Fruit fly (Drosophila melanogaster) whole organism, embryonic: ENCODE data around the gene Ptp10D.

Experiments used
- Asciz ChIP-seq: fragments of 200-800 bp; sonication (Bioruptor generic); optimal IDR thresholded peaks from 2 replicates; lab custom pipeline; 2017; ENCODE audit warnings: missing biosample characterization, mild to moderate bottlenecking, missing genetic modification characterization, missing genetic modification reagents
- Atf6 ChIP-seq: fragments of 200-800 bp; sonication (Bioruptor generic); IDR thresholded peaks from 2 replicates; pipeline ENCODE4 v1.3.6; 2022; ENCODE audit warnings: missing biosample characterization, missing genetic modification characterization
- Bdp1 ChIP-seq: fragments of 200-800 bp; sonication (Bioruptor generic); optimal IDR thresholded peaks from 3 replicates; lab custom pipeline; 2016; ENCODE audit warnings: missing biosample characterization, missing genetic modification characterization
- Bteb2 ChIP-seq: fragments of 200-800 bp; sonication (Bioruptor generic); optimal IDR thresholded peaks from 2 replicates; lab custom pipeline; 2016; ENCODE audit warnings: missing biosample characterization, missing genetic modification characterization
- CG10209 ChIP-seq: fragments of 200-800 bp; sonication (Bioruptor generic); optimal IDR thresholded peaks from 3 replicates; lab custom pipeline; 2017; ENCODE audit warnings: missing biosample characterization, mild to moderate bottlenecking, missing genetic modification characterization, missing genetic modification reagents
- CG12219 ChIP-seq: fragments of 200-800 bp; sonication (Bioruptor generic); optimal IDR thresholded peaks from 3 replicates; lab custom pipeline; 2018; ENCODE audit warnings: missing biosample characterization, mild to moderate bottlenecking, missing genetic modification characterization
- CG12659 ChIP-seq: fragments of 200-800 bp; sonication (Bioruptor generic); optimal IDR thresholded peaks from 3 replicates; lab custom pipeline; 2017; ENCODE audit warnings: mild to moderate bottlenecking, missing biosample characterization, missing genetic modification reagents, missing genetic modification characterization
- CG12744 ChIP-seq: fragments of 200-800 bp; sonication (Bioruptor generic); optimal IDR thresholded peaks from 2 replicates; lab custom pipeline; 2016; ENCODE audit warnings: missing biosample characterization, missing genetic modification characterization
- CG13287 ChIP-seq: fragments of 200-800 bp; sonication (Bioruptor generic); IDR thresholded peaks from 2 replicates; pipeline ENCODE4 v1.3.6; 2022; ENCODE audit warnings: missing biosample characterization, missing genetic modification characterization; ENCODE audit not compliant: partially characterized antibody
- CG13894 ChIP-seq: fragments of 200-800 bp; sonication (Bioruptor generic); optimal IDR thresholded peaks from 3 replicates; lab custom pipeline; 2018; ENCODE audit warnings: missing biosample characterization, mild to moderate bottlenecking, missing genetic modification characterization, moderate library complexity
- CG1529 ChIP-seq: fragments of 200-800 bp; sonication (Bioruptor generic); optimal IDR thresholded peaks from 3 replicates; lab custom pipeline; 2018; ENCODE audit warnings: missing biosample characterization, missing genetic modification characterization
- CG15514 ChIP-seq: fragments of 200-800 bp; sonication (Bioruptor generic); optimal IDR thresholded peaks from 3 replicates; lab custom pipeline; 2017; ENCODE audit warnings: missing biosample characterization, missing genetic modification characterization, mild to moderate bottlenecking, moderate library complexity, missing genetic modification reagents
- CG16779 ChIP-seq: fragments of 200-800 bp; sonication (Bioruptor generic); IDR thresholded peaks from 2 replicates; pipeline ENCODE4 v1.3.6; 2022; ENCODE audit warnings: missing biosample characterization, missing genetic modification characterization
- CG17568 ChIP-seq: fragments of 200-800 bp; sonication (Bioruptor generic); optimal IDR thresholded peaks from 2 replicates; lab custom pipeline; 2018; ENCODE audit warnings: missing biosample characterization, mild to moderate bottlenecking, missing genetic modification characterization, moderate library complexity
- CG2889 ChIP-seq: fragments of 200-800 bp; sonication (Bioruptor generic); IDR thresholded peaks from 3 replicates; pipeline ENCODE4 v1.3.6; 2022; ENCODE audit warnings: missing biosample characterization, missing genetic modification characterization
- CG31224 ChIP-seq: fragments of 200-800 bp; sonication (Bioruptor generic); IDR thresholded peaks from 2 replicates; pipeline ENCODE4 v1.3.6; 2022; ENCODE audit warnings: missing biosample characterization, missing genetic modification characterization
- CG34376 ChIP-seq: fragments of 200-800 bp; sonication (Bioruptor generic); optimal IDR thresholded peaks from 2 replicates; lab custom pipeline; 2018; ENCODE audit warnings: missing biosample characterization, mild to moderate bottlenecking, missing genetic modification characterization
- CG4328 ChIP-seq: fragments of 200-800 bp; sonication (Bioruptor generic); optimal IDR thresholded peaks from 3 replicates; lab custom pipeline; 2017; ENCODE audit warnings: missing biosample characterization, missing genetic modification reagents, missing genetic modification characterization
- CG4424 ChIP-seq: fragments of 200-800 bp; sonication (Bioruptor generic); optimal IDR thresholded peaks from 3 replicates; lab custom pipeline; 2016; ENCODE audit warnings: missing biosample characterization, missing genetic modification characterization
- CG6254 ChIP-seq: fragments of 200-800 bp; sonication (Bioruptor generic); optimal IDR thresholded peaks from 3 replicates; lab custom pipeline; 2017; ENCODE audit warnings: mild to moderate bottlenecking, missing biosample characterization, missing genetic modification reagents, missing genetic modification characterization
- CG6854 ChIP-seq: fragments of 200-800 bp; sonication (Bioruptor generic); optimal IDR thresholded peaks from 3 replicates; lab custom pipeline; 2017; ENCODE audit warnings: missing biosample characterization, mild to moderate bottlenecking, missing genetic modification characterization
- CG7271 ChIP-seq: fragments of 200-800 bp; sonication (Bioruptor generic); optimal IDR thresholded peaks from 2 replicates; lab custom pipeline; 2018; ENCODE audit warnings: missing biosample characterization, mild to moderate bottlenecking, missing genetic modification characterization, moderate library complexity
- CG8359 ChIP-seq: fragments of 200-800 bp; sonication (Bioruptor generic); optimal IDR thresholded peaks from 2 replicates; lab custom pipeline; 2017; ENCODE audit warnings: missing biosample characterization, mild to moderate bottlenecking, missing genetic modification characterization, borderline replicate concordance
- CG9727 ChIP-seq: fragments of 200-800 bp; sonication (Bioruptor generic); optimal IDR thresholded peaks from 3 replicates; lab custom pipeline; 2017; ENCODE audit warnings: missing biosample characterization, mild to moderate bottlenecking, missing genetic modification characterization
- CG9817 ChIP-seq: fragments of 200-800 bp; sonication (Bioruptor generic); optimal IDR thresholded peaks from 2 replicates; lab custom pipeline; 2018; ENCODE audit warnings: missing biosample characterization, mild to moderate bottlenecking, missing genetic modification characterization, moderate library complexity
- CHES-1-like ChIP-seq: fragments of 200-800 bp; sonication (Bioruptor generic); optimal IDR thresholded peaks from 2 replicates; lab custom pipeline; 2016; ENCODE audit warnings: missing biosample characterization, missing genetic modification characterization
- CkIIα-i1 ChIP-seq: fragments of 200-800 bp; sonication (Bioruptor generic); IDR thresholded peaks from 2 replicates; pipeline ENCODE4 v1.3.6; 2022; ENCODE audit warnings: missing biosample characterization, missing genetic modification characterization
- D19B ChIP-seq: fragments of 200-800 bp; sonication (Bioruptor generic); optimal IDR thresholded peaks from 2 replicates; lab custom pipeline; 2017; ENCODE audit warnings: missing biosample characterization, mild to moderate bottlenecking, missing genetic modification characterization
- Dp ChIP-seq: fragments of 200-800 bp; sonication (Bioruptor generic); optimal IDR thresholded peaks from 2 replicates; lab custom pipeline; 2018; ENCODE audit warnings: missing biosample characterization, mild to moderate bottlenecking, missing genetic modification characterization, moderate library complexity
- E2f2 ChIP-seq: fragments of 200-800 bp; sonication (Bioruptor generic); IDR thresholded peaks from 2 replicates; pipeline ENCODE4 v1.3.6; 2022; ENCODE audit warnings: missing biosample characterization, missing genetic modification characterization
- Jarid2 ChIP-seq: fragments of 200-800 bp; sonication (Bioruptor generic); optimal IDR thresholded peaks from 3 replicates; lab custom pipeline; 2017; ENCODE audit warnings: mild to moderate bottlenecking, missing biosample characterization, missing genetic modification reagents, missing genetic modification characterization
- Lpt ChIP-seq: fragments of >200 bp; optimal IDR thresholded peaks from 2 replicates; lab custom pipeline; 2018; ENCODE audit warnings: missing biosample characterization, missing genetic modification characterization
- MBD-R2 ChIP-seq: fragments of 200-800 bp; sonication (Bioruptor generic); IDR thresholded peaks from 2 replicates; pipeline ENCODE4 v1.3.6; 2022; ENCODE audit warnings: missing biosample characterization, missing genetic modification characterization
- Sox102F ChIP-seq: fragments of 200-800 bp; sonication (Bioruptor generic); optimal IDR thresholded peaks from 2 replicates; lab custom pipeline; 2018; ENCODE audit warnings: missing biosample characterization, mild to moderate bottlenecking, missing genetic modification characterization, moderate library complexity
- dati ChIP-seq: fragments of 200-800 bp; sonication (Bioruptor generic); IDR thresholded peaks from 2 replicates; pipeline ENCODE4 v1.3.6; 2022; ENCODE audit warnings: missing biosample characterization, missing genetic modification characterization
- emc ChIP-seq: fragments of 200-800 bp; sonication (Bioruptor generic); optimal IDR thresholded peaks from 2 replicates; lab custom pipeline; 2016; ENCODE audit warnings: missing biosample characterization, missing genetic modification characterization
- gsb-n ChIP-seq: fragments of 200-800 bp; sonication (Bioruptor generic); optimal IDR thresholded peaks from 3 replicates; lab custom pipeline; 2018; ENCODE audit warnings: missing biosample characterization, mild to moderate bottlenecking, missing genetic modification characterization
- her ChIP-seq: fragments of 200-800 bp; sonication (Bioruptor generic); optimal IDR thresholded peaks from 2 replicates; lab custom pipeline; 2016; ENCODE audit warnings: missing biosample characterization, missing genetic modification characterization
- ind ChIP-seq: fragments of 200-800 bp; sonication (Bioruptor generic); optimal IDR thresholded peaks from 3 replicates; lab custom pipeline; 2016; ENCODE audit warnings: missing biosample characterization, missing genetic modification characterization
- insv ChIP-seq, 2 experiments: fragments of 200-800 bp; sonication (Bioruptor generic); optimal IDR thresholded peaks; 3 replicates each; lab custom pipeline; 2016 to 2018; ENCODE audit warnings: missing biosample characterization in 2 of 2, missing genetic modification characterization in 2 of 2
- jigr1 ChIP-seq: fragments of 200-800 bp; sonication (Bioruptor generic); IDR thresholded peaks from 3 replicates; pipeline ENCODE4 v1.3.6; 2022; ENCODE audit warnings: missing biosample characterization, missing genetic modification characterization
- ken ChIP-seq: fragments of 200-800 bp; sonication (Bioruptor generic); IDR thresholded peaks from 3 replicates; pipeline ENCODE4 v1.3.6; 2022; ENCODE audit warnings: missing biosample characterization, missing genetic modification characterization
- pnt ChIP-seq: fragments of 200-800 bp; sonication (Bioruptor generic); optimal IDR thresholded peaks from 3 replicates; lab custom pipeline; 2016; ENCODE audit warnings: missing biosample characterization, missing genetic modification characterization
- scrt ChIP-seq: fragments of 200-800 bp; sonication (Bioruptor generic); optimal IDR thresholded peaks from 2 replicates; lab custom pipeline; 2018; ENCODE audit warnings: missing biosample characterization, mild to moderate bottlenecking, missing genetic modification characterization, moderate library complexity
- seq ChIP-seq: fragments of 200-800 bp; sonication (Bioruptor generic); IDR thresholded peaks from 2 replicates; pipeline ENCODE4 v1.3.6; 2022; ENCODE audit warnings: missing biosample characterization, missing genetic modification characterization
- slp2 ChIP-seq: fragments of 200-800 bp; sonication (Bioruptor generic); optimal IDR thresholded peaks from 2 replicates; lab custom pipeline; 2016; ENCODE audit warnings: missing biosample characterization, missing genetic modification characterization
- toy ChIP-seq: fragments of 200-800 bp; sonication (Bioruptor generic); IDR thresholded peaks from 2 replicates; pipeline ENCODE4 v1.3.6; 2022; ENCODE audit warnings: missing biosample characterization, missing genetic modification characterization
- ttk ChIP-seq: fragments of 200-800 bp; sonication (Bioruptor generic); IDR thresholded peaks from 2 replicates; pipeline ENCODE4 v2.1.2; 2022; ENCODE audit warnings: missing biosample characterization, missing genetic modification characterization
- twi ChIP-seq: fragments of 200-800 bp; optimal IDR thresholded peaks from 2 replicates; lab custom pipeline; 2019; ENCODE audit warnings: missing biosample characterization, mild to moderate bottlenecking, missing genetic modification characterization, moderate library complexity
- wek ChIP-seq: fragments of 200-800 bp; sonication (Bioruptor generic); optimal IDR thresholded peaks from 3 replicates; lab custom pipeline; 2018; ENCODE audit warnings: missing biosample characterization, mild to moderate bottlenecking, missing genetic modification characterization, moderate library complexity
- z ChIP-seq: fragments of 200-800 bp; sonication (Bioruptor generic); IDR thresholded peaks from 3 replicates; pipeline ENCODE4 v1.3.6; 2022; ENCODE audit warnings: missing biosample characterization, missing genetic modification characterization
- zf30C ChIP-seq: fragments of 200-800 bp; sonication (Bioruptor generic); optimal IDR thresholded peaks from 3 replicates; lab custom pipeline; 2018; ENCODE audit warnings: missing biosample characterization, mild to moderate bottlenecking, missing genetic modification characterization

Gene Ptp10D

dm6 chrX:11659080-11659479 lies 37.3 kb downstream of the Ptp10D start:
- TF ChIP-seq CG1529 (GFP tag; lab: Kevin White, UChicago) (peak; percentile 38), ind (peak; percentile 55), Asciz (peak; percentile 55), emc (GFP tag; lab: Kevin White, UChicago) (no peak), ttk (GFP tag; lab: Robert Waterston, UW) (peak; percentile 68), CG12659 (GFP tag; lab: Kevin White, UChicago) (peak; percentile 33), CG17568 (GFP tag; lab: Kevin White, UChicago) (no peak), pnt (no peak), CG8359 (peak; percentile 19), insv (GFP tag; optimal IDR thresholded peaks at IDR 0.05; lab: Kevin White, UChicago) (no peak), Bteb2 (GFP tag; lab: Kevin White, UChicago) (no peak), CG10209 (GFP tag; lab: Kevin White, UChicago) (peak; percentile 26), CkIIα-i1 (GFP tag; lab: Robert Waterston, UW) (no peak), z (GFP tag; lab: Robert Waterston, UW) (no peak), dati (no peak), CG4328 (no peak), MBD-R2 (no peak), CG6254 (GFP tag; lab: Kevin White, UChicago) (peak; percentile 10), Sox102F (GFP tag; lab: Kevin White, UChicago) (peak; percentile 75), CHES-1-like (GFP tag; lab: Kevin White, UChicago) (no peak), ken (GFP tag; lab: Robert Waterston, UW) (no peak), CG7271 (tag; lab: Kevin White, UChicago) (no peak), Lpt (GFP tag; lab: Kevin White, UChicago) (no peak), jigr1 (peak; percentile 42; the same call in 1 of the 3 replicates), E2f2 (GFP tag; lab: Robert Waterston, UW) (peak; percentile 28; the same call in 1 of the 2 replicates), wek (GFP tag; lab: Kevin White, UChicago) (no peak), Bdp1 (GFP tag; lab: Kevin White, UChicago) (no peak), Dp (GFP tag; lab: Kevin White, UChicago) (no peak), zf30C (GFP tag; lab: Kevin White, UChicago) (no peak), CG16779 (GFP tag; lab: Robert Waterston, UW) (no peak), twi (tag; lab: Kevin White, UChicago) (peak; percentile 16), CG9727 (GFP tag; lab: Kevin White, UChicago) (peak; percentile 31), CG9817 (no peak), CG4424 (peak; percentile 41), Jarid2 (peak; percentile 2), CG2889 (GFP tag; lab: Robert Waterston, UW) (no peak), seq (GFP tag; lab: Robert Waterston, UW) (no peak), CG15514 (GFP tag; lab: Kevin White, UChicago) (no peak), D19B (GFP tag; lab: Kevin White, UChicago) (no peak), her (GFP tag; lab: Kevin White, UChicago) (no peak), CG31224 (GFP tag; lab: Robert Waterston, UW) (no peak), CG13287 (GFP tag; lab: Robert Waterston, UW) (no peak), CG34376 (GFP tag; lab: Kevin White, UChicago) (no peak), CG6854 (GFP tag; lab: Kevin White, UChicago) (no peak), scrt (GFP tag; lab: Kevin White, UChicago) (no peak), slp2 (GFP tag; lab: Kevin White, UChicago) (no peak), CG12744 (no peak), CG12219 (GFP tag; lab: Kevin White, UChicago) (peak; percentile 5), gsb-n (no peak), Atf6 (peak; percentile 12; the same call in 1 of the 2 replicates), toy (no peak), CG13894 (no peak)
